Worm (Caenorhabditis elegans) whole organism, young adult: ENCODE data around the gene snx-13.

Experiments used
- B0035.1 ChIP-seq: sonication (generic microtip); optimal IDR thresholded peaks from 2 replicates; lab custom pipeline; 2016; ENCODE audit warnings: missing genetic modification characterization, mild to moderate bottlenecking, missing compliant biosample characterization, missing genotype, missing genetic modification reagents
- C17E4.6 ChIP-seq: fragments of 200-800 bp; sonication (Bioruptor generic); IDR thresholded peaks from 2 replicates; pipeline ENCODE4 v1.3.6; 2022; ENCODE audit warnings: missing genetic modification reagents, missing genetic modification characterization, missing compliant biosample characterization
- D2030.7 ChIP-seq: fragments of 200-800 bp; sonication (Bioruptor generic); IDR thresholded peaks from 2 replicates; pipeline ENCODE4 v1.3.6; 2022; ENCODE audit warnings: missing genetic modification reagents, missing genetic modification characterization, missing compliant biosample characterization
- F23B12.7 ChIP-seq: sonication (generic microtip); optimal IDR thresholded peaks from 2 replicates; lab custom pipeline; 2017; ENCODE audit warnings: missing genetic modification characterization, mild to moderate bottlenecking, missing compliant biosample characterization, antibody characterized with exemption, moderate library complexity; ENCODE audit not compliant: insufficient read depth
- F33H1.4 ChIP-seq: fragments of 200-800 bp; sonication (Bioruptor generic); IDR thresholded peaks from 2 replicates; pipeline ENCODE4 v1.3.6; 2022; ENCODE audit warnings: missing genetic modification reagents, missing genetic modification characterization, missing compliant biosample characterization
- T07F8.4 ChIP-seq: sonication (generic microtip); optimal IDR thresholded peaks from 2 replicates; lab custom pipeline; 2016; ENCODE audit warnings: mild to moderate bottlenecking, missing genetic modification characterization, moderate library complexity, missing compliant biosample characterization
- Y79H2A.3 ChIP-seq: fragments of 200-800 bp; sonication (Bioruptor generic); conservative IDR thresholded peaks from 2 replicates; pipeline ENCODE4 v1.3.6; 2022; ENCODE audit warnings: missing genetic modification reagents, missing genetic modification characterization, missing compliant biosample characterization
- akir-1 ChIP-seq: fragments of 200-800 bp; sonication (Bioruptor generic); optimal IDR thresholded peaks from 2 replicates; lab custom pipeline; 2018; ENCODE audit warnings: mild to moderate bottlenecking, missing genetic modification characterization, moderate library complexity, missing compliant biosample characterization
- attf-6 ChIP-seq: fragments of 200-800 bp; sonication (Bioruptor generic); IDR thresholded peaks from 2 replicates; pipeline ENCODE4 v1.3.6; 2022; ENCODE audit warnings: missing genetic modification reagents, missing genetic modification characterization, missing compliant biosample characterization
- ccch-3 ChIP-seq: fragments of 200-800 bp; sonication (Bioruptor generic); optimal IDR thresholded peaks from 2 replicates; lab custom pipeline; 2018; ENCODE audit warnings: mild to moderate bottlenecking, missing genetic modification characterization, missing compliant biosample characterization
- cebp-2 ChIP-seq: fragments of 200-800 bp; sonication (Bioruptor generic); IDR thresholded peaks from 2 replicates; pipeline ENCODE4 v1.3.6; 2022; ENCODE audit warnings: missing genetic modification characterization, missing compliant biosample characterization
- ceh-27 ChIP-seq: fragments of 200-800 bp; sonication (Bioruptor generic); optimal IDR thresholded peaks from 2 replicates; lab custom pipeline; 2018; ENCODE audit warnings: mild to moderate bottlenecking, missing genetic modification characterization, moderate library complexity, missing compliant biosample characterization
- chd-7 ChIP-seq: sonication (generic microtip); optimal IDR thresholded peaks from 2 replicates; lab custom pipeline; 2016; ENCODE audit warnings: mild to moderate bottlenecking, missing genetic modification characterization, moderate library complexity, missing compliant biosample characterization
- die-1 ChIP-seq: sonication (generic microtip); optimal IDR thresholded peaks from 2 replicates; lab custom pipeline; 2016; ENCODE audit warnings: missing genotype, mild to moderate bottlenecking, missing genetic modification characterization, missing compliant biosample characterization
- dox-1 ChIP-seq: fragments of 200-800 bp; sonication (Bioruptor generic); IDR thresholded peaks from 2 replicates; pipeline ENCODE4 v1.3.6; 2022; ENCODE audit warnings: missing genetic modification reagents, missing genetic modification characterization, missing compliant biosample characterization
- efl-1 ChIP-seq: fragments of 150-350 bp; optimal IDR thresholded peaks from 2 replicates; lab custom pipeline; 2014; ENCODE audit warnings: missing biosample characterization, missing genetic modification reagents, missing genetic modification characterization
- egl-18 ChIP-seq: fragments of 200-800 bp; sonication (Bioruptor generic); IDR thresholded peaks from 2 replicates; pipeline ENCODE4 v1.3.6; 2022; ENCODE audit warnings: missing genetic modification reagents, missing genetic modification characterization, missing compliant biosample characterization
- egrh-3 ChIP-seq: fragments of 200-800 bp; sonication (Bioruptor generic); IDR thresholded peaks from 2 replicates; pipeline ENCODE4 v1.3.6; 2022; ENCODE audit warnings: missing genetic modification reagents, missing genetic modification characterization, missing compliant biosample characterization
- fkh-3 ChIP-seq: sonication (generic microtip); optimal IDR thresholded peaks from 2 replicates; lab custom pipeline; 2016; ENCODE audit warnings: mild to moderate bottlenecking, missing genetic modification characterization, missing compliant biosample characterization
- hlh-26 ChIP-seq: fragments of 200-800 bp; sonication (Bioruptor generic); conservative IDR thresholded peaks from 2 replicates; pipeline ENCODE4 v1.3.6; 2022; ENCODE audit warnings: missing genetic modification reagents, missing genetic modification characterization, missing compliant biosample characterization
- hrde-1 ChIP-seq: sonication (generic microtip); optimal IDR thresholded peaks from 2 replicates; lab custom pipeline; 2016; ENCODE audit warnings: missing genetic modification characterization, mild to moderate bottlenecking, missing compliant biosample characterization, moderate library complexity, missing genotype, missing genetic modification reagents, borderline replicate concordance
- let-526 ChIP-seq: fragments of 200-800 bp; sonication (Bioruptor generic); IDR thresholded peaks from 2 replicates; pipeline ENCODE4 v1.3.6; 2022; ENCODE audit warnings: missing genetic modification reagents, missing genetic modification characterization, missing compliant biosample characterization
- let-607 ChIP-seq, 2 experiments: fragments of 200-800 bp in 1 of 2; sonication (Bioruptor generic) in 1 of 2; sonication (generic microtip) in 1 of 2; optimal IDR thresholded peaks; 2 replicates each; lab custom pipeline; 2016 to 2018; ENCODE audit warnings: mild to moderate bottlenecking in 2 of 2, missing compliant biosample characterization in 2 of 2, missing genetic modification characterization in 2 of 2, moderate library complexity in 2 of 2, missing genotype in 1 of 2
- lin-35 ChIP-seq, 3 experiments: fragments of 150-350 bp in 2 of 3; sonication (generic microtip) in 1 of 3; optimal IDR thresholded peaks; 2 replicates each; lab custom pipeline; 2014 to 2018; ENCODE audit warnings: missing biosample characterization in 3 of 3, missing genetic modification characterization in 3 of 3, missing genetic modification reagents in 3 of 3
- lin-40 ChIP-seq: sonication (generic microtip); optimal IDR thresholded peaks from 2 replicates; lab custom pipeline; 2016; ENCODE audit warnings: missing genetic modification characterization, mild to moderate bottlenecking, missing compliant biosample characterization, missing genotype, missing genetic modification reagents
- lin-54 ChIP-seq: fragments of 200-800 bp; sonication (Bioruptor generic); optimal IDR thresholded peaks from 2 replicates; lab custom pipeline; 2018; ENCODE audit warnings: mild to moderate bottlenecking, missing genetic modification characterization, missing compliant biosample characterization
- lir-1 ChIP-seq: fragments of 200-800 bp; sonication (Bioruptor generic); conservative IDR thresholded peaks from 2 replicates; pipeline ENCODE4 v1.3.6; 2022; ENCODE audit warnings: missing genetic modification reagents, missing genetic modification characterization, missing compliant biosample characterization
- lsl-1 ChIP-seq: fragments of 200-800 bp; sonication (Bioruptor generic); optimal IDR thresholded peaks from 2 replicates; lab custom pipeline; 2018; ENCODE audit warnings: mild to moderate bottlenecking, missing genetic modification characterization, moderate library complexity, missing compliant biosample characterization
- madf-10 ChIP-seq: sonication (generic microtip); optimal IDR thresholded peaks from 2 replicates; lab custom pipeline; 2016; ENCODE audit warnings: mild to moderate bottlenecking, missing genetic modification characterization, missing compliant biosample characterization
- madf-6 ChIP-seq: fragments of 200-800 bp; sonication (Bioruptor generic); IDR thresholded peaks from 2 replicates; pipeline ENCODE4 v1.3.6; 2022; ENCODE audit warnings: missing genetic modification reagents, missing genetic modification characterization, missing compliant biosample characterization
- mcd-1 ChIP-seq: fragments of 200-800 bp; sonication (Bioruptor generic); IDR thresholded peaks from 2 replicates; pipeline ENCODE4 v1.3.6; 2022; ENCODE audit warnings: missing genetic modification reagents, missing genetic modification characterization, missing compliant biosample characterization
- mel-28 ChIP-seq: sonication (generic microtip); optimal IDR thresholded peaks from 2 replicates; lab custom pipeline; 2016; ENCODE audit warnings: borderline replicate concordance, mild to moderate bottlenecking, missing genetic modification characterization, missing compliant biosample characterization
- nfya-2 ChIP-seq: fragments of 200-800 bp; sonication (Bioruptor generic); IDR thresholded peaks from 2 replicates; pipeline ENCODE4 v1.3.6; 2022; ENCODE audit warnings: missing genetic modification reagents, missing genetic modification characterization, missing compliant biosample characterization
- nhr-27 ChIP-seq: fragments of 200-800 bp; sonication (Bioruptor generic); optimal IDR thresholded peaks from 2 replicates; lab custom pipeline; 2018; ENCODE audit warnings: mild to moderate bottlenecking, missing genetic modification characterization, moderate library complexity, missing compliant biosample characterization
- rec-8 ChIP-seq, 2 experiments: sonication (generic microtip); optimal IDR thresholded peaks; 2 replicates each; lab custom pipeline; 2016; ENCODE audit warnings: mild to moderate bottlenecking in 2 of 2, missing genetic modification characterization in 2 of 2, missing genetic modification reagents in 2 of 2, missing genotype in 2 of 2, missing biosample characterization in 1 of 2, missing compliant biosample characterization in 1 of 2, moderate library complexity in 1 of 2
- snpc-1.1 ChIP-seq: sonication (generic microtip); optimal IDR thresholded peaks from 2 replicates; lab custom pipeline; 2017; ENCODE audit warnings: missing genetic modification characterization, mild to moderate bottlenecking, missing compliant biosample characterization, antibody characterized with exemption, moderate library complexity, missing genotype, missing genetic modification reagents; ENCODE audit not compliant: insufficient read depth
- snpc-3.4 ChIP-seq: sonication (generic microtip); optimal IDR thresholded peaks from 2 replicates; lab custom pipeline; 2017; ENCODE audit warnings: missing genetic modification characterization, mild to moderate bottlenecking, missing compliant biosample characterization, antibody characterized with exemption, moderate library complexity, missing genotype, missing genetic modification reagents
- snpc-4 ChIP-seq, 5 experiments: fragments of 150-350 bp in 1 of 5; sonication (generic microtip) in 4 of 5; optimal IDR thresholded peaks; 2 replicates each; lab custom pipeline; 2014 to 2018; ENCODE audit warnings: missing genetic modification characterization in 5 of 5, missing biosample characterization in 3 of 5, antibody characterized with exemption in 2 of 5, mild to moderate bottlenecking in 2 of 5, missing compliant biosample characterization in 2 of 5, missing genotype in 2 of 5, moderate library complexity in 2 of 5, missing genetic modification reagents in 1 of 5
- unc-62 ChIP-seq: fragments of 150-350 bp; optimal IDR thresholded peaks from 2 replicates; lab custom pipeline; 2014; ENCODE audit warnings: missing biosample characterization, missing genetic modification reagents, missing genetic modification characterization
- zfh-2 ChIP-seq: fragments of 200-800 bp; sonication (Bioruptor generic); conservative IDR thresholded peaks from 2 replicates; pipeline ENCODE4 v1.3.6; 2022; ENCODE audit warnings: missing genetic modification reagents, missing genetic modification characterization, missing compliant biosample characterization
- ztf-18 ChIP-seq: sonication (generic microtip); optimal IDR thresholded peaks from 2 replicates; lab custom pipeline; 2016; ENCODE audit warnings: missing genotype, mild to moderate bottlenecking, missing genetic modification characterization, missing compliant biosample characterization
- ztf-22 ChIP-seq: fragments of 200-800 bp; sonication (Bioruptor generic); optimal IDR thresholded peaks from 2 replicates; lab custom pipeline; 2018; ENCODE audit warnings: mild to moderate bottlenecking, missing genetic modification characterization, moderate library complexity, missing compliant biosample characterization
- ztf-28 ChIP-seq: fragments of 200-800 bp; sonication (Bioruptor generic); IDR thresholded peaks from 2 replicates; pipeline ENCODE4 v1.3.6; 2022; ENCODE audit warnings: missing genetic modification reagents, missing genetic modification characterization, missing compliant biosample characterization
- ztf-6 ChIP-seq: fragments of 200-800 bp; sonication (Bioruptor generic); IDR thresholded peaks from 2 replicates; pipeline ENCODE4 v1.3.6; 2022; ENCODE audit warnings: missing genetic modification reagents, missing genetic modification characterization, missing compliant biosample characterization

Gene snx-13

ce11 chrIV:17087384-17088099 lies at the start of gene snx-13, which contains the start of gene snr-1:
snx-13 (minus strand) TSS chrIV:17087438.
snr-1 (plus strand) TSS chrIV:17088049.
- TF ChIP-seq snpc-3.4 (peak; percentile 57), hrde-1 (tag; lab: Kevin White, UChicago) (peak; percentile 42), ceh-27 (GFP tag; lab: Kevin White, UChicago) (peak; percentile 81), egrh-3 (GFP tag; lab: Robert Waterston, UW) (peak; percentile 50; the same call in 1 of the 2 replicates), die-1 (no peak), unc-62 (GFP tag; lab: Kevin White, UChicago) (no peak), let-526 (GFP tag; lab: Robert Waterston, UW) (0 out of 2 replicates have a peak, but pooled peaks have one; percentile 69), mcd-1 (peak; percentile 96), nfya-2 (no peak), chd-7 (tag; lab: Kevin White, UChicago) (no peak), F23B12.7 (tag; lab: Kevin White, UChicago) (peak; percentile 18), ccch-3 (GFP tag; lab: Kevin White, UChicago) (peak; percentile 72), madf-6 (GFP tag; lab: Robert Waterston, UW) (peak; percentile 54), madf-10 (tag; lab: Kevin White, UChicago) (peak; percentile 76), mel-28 (no peak), zfh-2 (GFP tag; lab: Robert Waterston, UW) (no peak), ztf-18 (tag; lab: Kevin White, UChicago) (peak; percentile 70), F33H1.4 (GFP tag; lab: Robert Waterston, UW) (0 out of 2 replicates have a peak, but pooled peaks have one; percentile 18), ztf-6 (GFP tag; lab: Robert Waterston, UW) (peak; percentile 57; the same call in 1 of the 2 replicates), lir-1 (GFP tag; lab: Robert Waterston, UW) (peak; percentile 80), Y79H2A.3 (GFP tag; lab: Robert Waterston, UW) (peak; percentile 82; the same call in 1 of the 2 replicates), D2030.7 (GFP tag; lab: Robert Waterston, UW) (peak; percentile 91), egl-18 (no peak), nhr-27 (tag; lab: Kevin White, UChicago) (no peak), let-607 (tag; optimal IDR thresholded peaks at IDR 0.05; lab: Kevin White, UChicago) (peak in 1 of 2 experiments; percentile 59), rec-8 (tag; optimal IDR thresholded peaks at IDR 0.05; lab: Kevin White, UChicago) (peak; percentile 33 to 37), ztf-28 (GFP tag; lab: Robert Waterston, UW) (peak; percentile 91; the same call in 1 of the 2 replicates), snpc-4 (GFP tag; optimal IDR thresholded peaks at IDR 0.05; lab: Kevin White, UChicago) (peak; percentile 73), snpc-4 (tag; optimal IDR thresholded peaks at IDR 0.05; lab: Kevin White, UChicago) (peak; percentile 36 to 91 (median 73)), lsl-1 (GFP tag; lab: Kevin White, UChicago) (peak; percentile 49), hlh-26 (GFP tag; lab: Robert Waterston, UW) (no peak), lin-35 (GFP tag; optimal IDR thresholded peaks at IDR 0.05; lab: Kevin White, UChicago) (peak in 1 of 3 experiments; percentile 64), dox-1 (GFP tag; lab: Robert Waterston, UW) (peak; percentile 91), efl-1 (GFP tag; lab: Kevin White, UChicago) (peak; percentile 16), lin-54 (peak; percentile 83), ztf-22 (no peak), akir-1 (GFP tag; lab: Kevin White, UChicago) (peak; percentile 31), B0035.1 (tag; lab: Kevin White, UChicago) (no peak), attf-6 (GFP tag; lab: Robert Waterston, UW) (peak; percentile 88), C17E4.6 (GFP tag; lab: Robert Waterston, UW) (no peak), lin-40 (tag; lab: Kevin White, UChicago) (peak; percentile 71), fkh-3 (tag; lab: Kevin White, UChicago) (no peak), cebp-2 (GFP tag; lab: Robert Waterston, UW) (no peak), T07F8.4 (tag; lab: Kevin White, UChicago) (peak; percentile 24), snpc-1.1 (tag; lab: Kevin White, UChicago) (peak; percentile 4)
